Fruit fly (Drosophila melanogaster) whole organism: ENCODE results near the gene CG15199.
A peak's percentile ranks its signal among the peaks of the same experiment; 100 is the strongest.

ENCODE experiments used
- CG8478 ChIP-seq: fragments of >200 bp; optimal IDR thresholded peaks from 2 replicates; lab custom pipeline; 2018; ENCODE audit warnings: inconsistent platforms
- Dll ChIP-seq: fragments of >200 bp; optimal IDR thresholded peaks from 2 replicates; lab custom pipeline; 2017
- EcR ChIP-seq, 2 experiments: fragments of >200 bp; optimal IDR thresholded peaks; 2 replicates each; lab custom pipeline; 2017; ENCODE audit warnings: missing biosample characterization in 2 of 2, missing genetic modification characterization in 2 of 2, missing genetic modification reagents in 2 of 2
- pan ChIP-seq: fragments of >200 bp; optimal IDR thresholded peaks from 2 replicates; lab custom pipeline; 2017
- psq ChIP-seq: fragments of >200 bp; optimal IDR thresholded peaks from 2 replicates; lab custom pipeline; 2017
- usp ChIP-seq: fragments of >200 bp; optimal IDR thresholded peaks from 2 replicates; lab custom pipeline; 2017; ENCODE audit warnings: missing biosample characterization, missing genetic modification characterization, mixed read lengths

CG15199 gene

dm6 chrX:11141785-11142591, at the start of gene CG15199, which contains the start of gene CG15202:
Gene CG15199, minus strand, starts transcription at chrX:11141835.
Gene CG15202, plus strand, starts transcription at chrX:11142541.
- TF ChIP-seq pan (lab: Kevin White, UChicago) (no peak), usp (GFP tag; lab: Kevin White, UChicago) (no peak), CG8478 (lab: Kevin White, UChicago) (no peak), EcR (GFP tag; optimal IDR thresholded peaks at IDR 0.05; lab: Kevin White, UChicago) (no peak), Dll (no peak), psq (lab: Kevin White, UChicago) (no peak)

- TF ChIP-seq usp (GFP tag; lab: Kevin White, UChicago): no peak
- no peak for TF ChIP-seq pan (lab: Kevin White, UChicago)
- TF ChIP-seq CG8478 (lab: Kevin White, UChicago): no peak
- TF ChIP-seq EcR (GFP tag; optimal IDR thresholded peaks at IDR 0.05; lab: Kevin White, UChicago): no peak
- TF ChIP-seq Dll: no peak
- TF ChIP-seq psq (lab: Kevin White, UChicago): no peak
Measured at dm6 chrX:11182631-11183030, 41.0 kb upstream of the CG15199 start, which contains the start of gene CG15200. Gene CG15200, plus strand, starts transcription at chrX:11182931.

dm6 chrX:11176073-11176472, 34.4 kb upstream of the CG15199 start:
- TF ChIP-seq usp (GFP tag; lab: Kevin White, UChicago) (no peak), pan (lab: Kevin White, UChicago) (no peak), EcR (GFP tag; optimal IDR thresholded peaks at IDR 0.05; lab: Kevin White, UChicago) (no peak), Dll (no peak), psq (lab: Kevin White, UChicago) (no peak), CG8478 (lab: Kevin White, UChicago) (no peak)

dm6 chrX:11170578-11170977, 28.9 kb upstream of the CG15199 start, which contains the start of gene CG1394:
Gene CG1394, minus strand, starts transcription at chrX:11170678.
- TF ChIP-seq usp (GFP tag; lab: Kevin White, UChicago) (no peak), CG8478 (lab: Kevin White, UChicago) (no peak), EcR (GFP tag; optimal IDR thresholded peaks at IDR 0.05; lab: Kevin White, UChicago) (no peak), Dll (no peak), pan (lab: Kevin White, UChicago) (no peak), psq (lab: Kevin White, UChicago) (no peak)

- TF ChIP-seq usp (GFP tag; lab: Kevin White, UChicago) (no peak), pan (lab: Kevin White, UChicago) (no peak), CG8478 (lab: Kevin White, UChicago) (no peak), EcR (GFP tag; optimal IDR thresholded peaks at IDR 0.05; lab: Kevin White, UChicago) (no peak), psq (lab: Kevin White, UChicago) (no peak), Dll (no peak)
Measured at dm6 chrX:11168958-11169357, 27.3 kb upstream of the CG15199 start, which contains the start of gene Antdh. Gene Antdh, minus strand, starts transcription at chrX:11169058.

dm6 chrX:11159710-11160446, 18.2 kb upstream of the CG15199 start, which contains the start of gene CG32668:
Gene CG32668, minus strand, starts transcription at chrX:11159760.
- TF ChIP-seq psq (lab: Kevin White, UChicago) (no peak), usp (GFP tag; lab: Kevin White, UChicago) (no peak), CG8478 (lab: Kevin White, UChicago) (no peak), Dll (no peak), EcR (GFP tag; optimal IDR thresholded peaks at IDR 0.05; lab: Kevin White, UChicago) (no peak), pan (lab: Kevin White, UChicago) (no peak)

- TF ChIP-seq pan (lab: Kevin White, UChicago): no peak
- no peak for TF ChIP-seq psq (lab: Kevin White, UChicago)
- no peak for TF ChIP-seq Dll
- no peak for TF ChIP-seq CG8478 (lab: Kevin White, UChicago)
- no peak for TF ChIP-seq usp (GFP tag; lab: Kevin White, UChicago)
- TF ChIP-seq EcR (GFP tag; optimal IDR thresholded peaks at IDR 0.05; lab: Kevin White, UChicago): no peak
Measured at dm6 chrX:11155808-11156589, 14.4 kb upstream of the CG15199 start.

- TF ChIP-seq Dll: peak; percentile 83
- no peak for TF ChIP-seq usp (GFP tag; lab: Kevin White, UChicago)
- peak; percentile 56 for TF ChIP-seq CG8478 (lab: Kevin White, UChicago)
Measured at dm6 chrX:11154511-11155197, 13.0 kb upstream of the CG15199 start.

dm6 chrX:11153826-11154510, 12.3 kb upstream of the CG15199 start, which contains the start of the genes rtv and Dlic:
Gene rtv, minus strand, starts transcription at chrX:11153990.
Gene Dlic, plus strand, starts transcription at chrX:11154421.
- TF ChIP-seq Dll (no peak), EcR (GFP tag; optimal IDR thresholded peaks at IDR 0.05; lab: Kevin White, UChicago) (no peak), usp (GFP tag; lab: Kevin White, UChicago) (no peak), psq (lab: Kevin White, UChicago) (no peak), pan (lab: Kevin White, UChicago) (no peak), CG8478 (lab: Kevin White, UChicago) (no peak)
